ENCODE assay signal across 5 fruit fly cellular contexts in the genomic region with DNA sequence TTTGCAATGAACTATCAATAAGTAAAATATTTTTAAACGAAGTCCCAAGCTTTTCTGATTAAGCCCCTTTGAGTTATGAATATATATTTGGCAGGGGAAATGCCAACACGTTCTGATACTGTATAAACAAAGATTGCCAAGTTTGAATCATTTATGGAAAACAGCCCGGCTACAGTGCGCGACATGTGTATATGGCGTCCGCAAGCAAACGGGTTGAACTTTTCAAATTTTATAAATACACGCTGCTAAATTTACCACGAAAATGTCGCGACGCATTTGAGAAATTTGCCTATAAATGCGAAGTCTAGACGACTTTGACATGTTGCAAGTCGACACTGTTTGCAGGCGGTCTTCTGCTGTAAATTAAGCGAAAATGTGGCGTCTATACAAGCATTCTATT.
TF ChIP-seq lines count a peak whose summit lies in the region.

No protein-coding gene starts in this region.

TF ChIP-seq in whole organism, adult, 20 proteins besides CTCF, POLR2A, EP300 and RAD21 (continued from another document):
- TF ChIP-seq Mnt (GFP tag; optimal IDR thresholded peaks at IDR 0.05; lab: Kevin White, UChicago) (peak; percentile 4), CG7045 (GFP tag; optimal IDR thresholded peaks at IDR 0.05; lab: Kevin White, UChicago) (peak; percentile 49)

TF ChIP-seq in whole organism, embryonic, 481 proteins besides CTCF, POLR2A, EP300 and RAD21 (continued from another document and continues in another):
- TF ChIP-seq Oli (tag; optimal IDR thresholded peaks at IDR 0.05; lab: Kevin White, UChicago) (peak; percentile 49), CG17829 (tag; optimal IDR thresholded peaks at IDR 0.05; lab: Kevin White, UChicago) (peak; percentile 16), CG17612 (GFP tag; IDR thresholded peaks at IDR 0.05; lab: Robert Waterston, UW) (0 out of 2 replicates have a peak, but pooled peaks have one; percentile 11), shn (GFP tag; optimal IDR thresholded peaks at IDR 0.05; lab: Kevin White, UChicago) (peak; percentile 37), CG7745 (tag; optimal IDR thresholded peaks at IDR 0.05; lab: Kevin White, UChicago) (no peak), Antp (GFP tag; optimal IDR thresholded peaks at IDR 0.05; lab: Kevin White, UChicago) (peak; percentile 27), psq (GFP tag; optimal IDR thresholded peaks at IDR 0.05; lab: Kevin White, UChicago) (no peak), HmgD (GFP tag; optimal IDR thresholded peaks at IDR 0.05; lab: Kevin White, UChicago) (peak; percentile 7), CG13894 (tag; optimal IDR thresholded peaks at IDR 0.05; lab: Kevin White, UChicago) (peak; percentile 68), CG1602 (GFP tag; optimal IDR thresholded peaks at IDR 0.05; lab: Kevin White, UChicago) (no peak), CG18476 (GFP tag; optimal IDR thresholded peaks at IDR 0.05; lab: Kevin White, UChicago) (peak; percentile 19), hbn (GFP tag; IDR thresholded peaks at IDR 0.05; lab: Robert Waterston, UW; ENCODE audit: partially characterized antibody) (no peak), CG7372 (GFP tag; IDR thresholded peaks at IDR 0.05; lab: Robert Waterston, UW) (0 out of 2 replicates have a peak, but pooled peaks have one; percentile 38), sd (tag; optimal IDR thresholded peaks at IDR 0.05; lab: Kevin White, UChicago) (peak; percentile 59), bab2 (GFP tag; optimal IDR thresholded peaks at IDR 0.05; lab: Kevin White, UChicago) (peak; percentile 54), Aef1 (GFP tag; IDR thresholded peaks at IDR 0.05; lab: Robert Waterston, UW) (peak; percentile 55), unpg (GFP tag; optimal IDR thresholded peaks at IDR 0.05; lab: Kevin White, UChicago) (peak; percentile 54), CG7357 (GFP tag; IDR thresholded peaks at IDR 0.05; lab: Robert Waterston, UW) (peak; percentile 34; the same call in 1 of the 3 replicates), CG13775 (GFP tag; optimal IDR thresholded peaks at IDR 0.05; lab: Kevin White, UChicago) (peak; percentile 26), mam (GFP tag; optimal IDR thresholded peaks at IDR 0.05; lab: Kevin White, UChicago) (peak; percentile 19), CG12155 (GFP tag; optimal IDR thresholded peaks at IDR 0.05; lab: Kevin White, UChicago) (peak; percentile 35), Hr3 (GFP tag; optimal IDR thresholded peaks at IDR 0.05; lab: Kevin White, UChicago) (peak; percentile 25), CG10366 (GFP tag; IDR thresholded peaks at IDR 0.05; lab: Robert Waterston, UW) (peak; percentile 41), ind (GFP tag; optimal IDR thresholded peaks at IDR 0.05; lab: Kevin White, UChicago) (peak; percentile 56), run (tag; optimal IDR thresholded peaks at IDR 0.05; lab: Kevin White, UChicago) (no peak), Gug (GFP tag; IDR thresholded peaks at IDR 0.05; lab: Robert Waterston, UW) (peak; percentile 32; the same call in 1 of the 4 replicates), CoRest (tag; optimal IDR thresholded peaks at IDR 0.05; lab: Kevin White, UChicago) (peak; percentile 43), scrt (GFP tag; optimal IDR thresholded peaks at IDR 0.05; lab: Kevin White, UChicago) (peak; percentile 36), CG15011 (GFP tag; optimal IDR thresholded peaks at IDR 0.05; lab: Kevin White, UChicago) (peak; percentile 29), CG12071 (GFP tag; optimal IDR thresholded peaks at IDR 0.05; lab: Kevin White, UChicago) (peak; percentile 23)

TF ChIP-seq in whole organism, prepupa, 60 proteins besides CTCF, POLR2A, EP300 and RAD21 (continued from another document and continues in another):
- TF ChIP-seq lz (GFP tag; optimal IDR thresholded peaks at IDR 0.05; lab: Kevin White, UChicago) = peak; percentile 75
- TF ChIP-seq Sox102F (GFP tag; optimal IDR thresholded peaks at IDR 0.05; lab: Kevin White, UChicago) = peak; percentile 81
- peak; percentile 67 for TF ChIP-seq CG3032 (tag; optimal IDR thresholded peaks at IDR 0.05; lab: Kevin White, UChicago)
- TF ChIP-seq ss (GFP tag; optimal IDR thresholded peaks at IDR 0.05; lab: Kevin White, UChicago) = peak; percentile 45 to 80
- peak; percentile 81 for TF ChIP-seq CG6163 (GFP tag; IDR thresholded peaks at IDR 0.05; lab: Robert Waterston, UW)
- peak; percentile 80 for TF ChIP-seq Sox14 (GFP tag; optimal IDR thresholded peaks at IDR 0.05; lab: Kevin White, UChicago)
- peak; percentile 61 for TF ChIP-seq Eip75B (GFP tag; optimal IDR thresholded peaks at IDR 0.05; lab: Kevin White, UChicago)
- peak; percentile 71 for TF ChIP-seq net (GFP tag; optimal IDR thresholded peaks at IDR 0.05; lab: Kevin White, UChicago)
- TF ChIP-seq dsx (GFP tag; optimal IDR thresholded peaks at IDR 0.05; lab: Kevin White, UChicago; ENCODE audit: poor library complexity, severe bottlenecking) = no peak
- peak; percentile 77 for TF ChIP-seq eg (GFP tag; IDR thresholded peaks at IDR 0.05; lab: Robert Waterston, UW)
- TF ChIP-seq CG8632 (GFP tag; optimal IDR thresholded peaks at IDR 0.05; lab: Kevin White, UChicago) = peak; percentile 62
- peak; percentile 71 for TF ChIP-seq CG10669 (GFP tag; optimal IDR thresholded peaks at IDR 0.05; lab: Kevin White, UChicago)
- TF ChIP-seq cyc (GFP tag; optimal IDR thresholded peaks at IDR 0.05; lab: Kevin White, UChicago) = peak; percentile 76
- TF ChIP-seq Eip93F (GFP tag; optimal IDR thresholded peaks at IDR 0.05; lab: Kevin White, UChicago) = peak; percentile 13
- TF ChIP-seq CG3919 (GFP tag; optimal IDR thresholded peaks at IDR 0.05; lab: Kevin White, UChicago) = peak; percentile 73
- TF ChIP-seq spab (GFP tag; optimal IDR thresholded peaks at IDR 0.05; lab: Kevin White, UChicago) = peak; percentile 66
- TF ChIP-seq OdsH (GFP tag; optimal IDR thresholded peaks at IDR 0.05; lab: Kevin White, UChicago) = peak; percentile 60
- peak; percentile 41 for TF ChIP-seq Blimp-1 (GFP tag; optimal IDR thresholded peaks at IDR 0.05; lab: Kevin White, UChicago)
- TF ChIP-seq pdm3 (GFP tag; optimal IDR thresholded peaks at IDR 0.05; lab: Kevin White, UChicago) = peak; percentile 80
- no peak for TF ChIP-seq Hr38 (GFP tag; optimal IDR thresholded peaks at IDR 0.05; lab: Kevin White, UChicago)
- peak; percentile 52 for TF ChIP-seq CG6854 (GFP tag; optimal IDR thresholded peaks at IDR 0.05; lab: Kevin White, UChicago)
- TF ChIP-seq Ets96B (tag; optimal IDR thresholded peaks at IDR 0.05; lab: Kevin White, UChicago) = peak; percentile 65
- TF ChIP-seq Lpt (GFP tag; optimal IDR thresholded peaks at IDR 0.05; lab: Kevin White, UChicago) = peak; percentile 46
- TF ChIP-seq CG11294 (GFP tag; IDR thresholded peaks at IDR 0.05; lab: Robert Waterston, UW) = peak; percentile 45; the same call in 1 of the 2 replicates
- peak; percentile 71 for TF ChIP-seq CG8119 (GFP tag; IDR thresholded peaks at IDR 0.05; lab: Robert Waterston, UW)
- peak; percentile 68 for TF ChIP-seq CG6808 (GFP tag; optimal IDR thresholded peaks at IDR 0.05; lab: Kevin White, UChicago)
- no peak for TF ChIP-seq fd85E (GFP tag; optimal IDR thresholded peaks at IDR 0.05; lab: Kevin White, UChicago)
- TF ChIP-seq topi (GFP tag; optimal IDR thresholded peaks at IDR 0.05; lab: Kevin White, UChicago) = peak; percentile 83
- peak; percentile 64 for TF ChIP-seq CG34406 (GFP tag; optimal IDR thresholded peaks at IDR 0.05; lab: Kevin White, UChicago)
- peak; percentile 55 for TF ChIP-seq CG10631 (GFP tag; optimal IDR thresholded peaks at IDR 0.05; lab: Kevin White, UChicago)
- TF ChIP-seq fd59A (GFP tag; optimal IDR thresholded peaks at IDR 0.05; lab: Kevin White, UChicago) = peak; percentile 59
- peak; percentile 51 for TF ChIP-seq achi (GFP tag; optimal IDR thresholded peaks at IDR 0.05; lab: Kevin White, UChicago)

TF ChIP-seq in whole organism, pupa, 21 proteins besides CTCF, POLR2A, EP300 and RAD21 (continued from another document):
- TF ChIP-seq Pif1B (GFP tag; optimal IDR thresholded peaks at IDR 0.05; lab: Kevin White, UChicago) (peak; percentile 52), fd96Ca (GFP tag; IDR thresholded peaks at IDR 0.05; lab: Robert Waterston, UW) (peak; percentile 81)
TF ChIP-seq in whole organism, pupa: peak in this region for 19.

TF ChIP-seq in whole organism, wandering third instar larva, 38 proteins besides CTCF, POLR2A, EP300 and RAD21 (continued from another document):
- TF ChIP-seq pan (optimal IDR thresholded peaks at IDR 0.05; lab: Kevin White, UChicago) (no peak), psq (GFP tag; optimal IDR thresholded peaks at IDR 0.05; lab: Kevin White, UChicago) (peak; percentile 60), CrebA (GFP tag; optimal IDR thresholded peaks at IDR 0.05; lab: Kevin White, UChicago; ENCODE audit: borderline replicate concordance) (no peak), dsf (GFP tag; optimal IDR thresholded peaks at IDR 0.05; lab: Kevin White, UChicago; ENCODE audit: borderline replicate concordance) (no peak), Dfd (GFP tag; optimal IDR thresholded peaks at IDR 0.05; lab: Kevin White, UChicago) (no peak), Dif (GFP tag; optimal IDR thresholded peaks at IDR 0.05; lab: Kevin White, UChicago; ENCODE audit: partially characterized antibody) (no peak), Jra (GFP tag; optimal IDR thresholded peaks at IDR 0.05; lab: Kevin White, UChicago) (no peak), Hnf4 (GFP tag; optimal IDR thresholded peaks at IDR 0.05; lab: Kevin White, UChicago) (peak; percentile 54), Mio (GFP tag; optimal IDR thresholded peaks at IDR 0.05; lab: Kevin White, UChicago) (no peak), sv (GFP tag; optimal IDR thresholded peaks at IDR 0.05; lab: Kevin White, UChicago) (no peak), HLH106 (tag; optimal IDR thresholded peaks at IDR 0.05; lab: Kevin White, UChicago) (peak; percentile 67), CG32264 (GFP tag; optimal IDR thresholded peaks at IDR 0.05; lab: Kevin White, UChicago) (peak; percentile 44), dmrt93B (GFP tag; optimal IDR thresholded peaks at IDR 0.05; lab: Kevin White, UChicago) (peak; percentile 13), lola (GFP tag; optimal IDR thresholded peaks at IDR 0.05; lab: Kevin White, UChicago) (no peak), GATAd (GFP tag; optimal IDR thresholded peaks at IDR 0.05; lab: Kevin White, UChicago) (no peak), N (GFP tag; optimal IDR thresholded peaks at IDR 0.05; lab: Kevin White, UChicago) (no peak), dl (GFP tag; optimal IDR thresholded peaks at IDR 0.05; lab: Kevin White, UChicago; ENCODE audit: insufficient read depth in 1 of 2, partially characterized antibody in 2 of 2) (no peak)
TF ChIP-seq in whole organism, wandering third instar larva: peak in this region for 16.
